Fruit fly (Drosophila melanogaster) whole organism, embryonic: ENCODE data around the gene CG15395.

Experiments
- CG10462 ChIP-seq: fragments of 200-800 bp; sonication (Bioruptor generic); optimal IDR thresholded peaks from 2 replicates; lab custom pipeline; 2016; ENCODE audit warnings: missing biosample characterization, missing genetic modification characterization
- CG1529 ChIP-seq: fragments of 200-800 bp; sonication (Bioruptor generic); optimal IDR thresholded peaks from 3 replicates; lab custom pipeline; 2018; ENCODE audit warnings: missing biosample characterization, missing genetic modification characterization
- Dfd ChIP-seq, 2 experiments: fragments of >200 bp; optimal IDR thresholded peaks; 2 replicates each; lab custom pipeline; 2017; ENCODE audit warnings: missing biosample characterization in 2 of 2, missing genetic modification characterization in 2 of 2
- NfI ChIP-seq: fragments of 200-800 bp; sonication (Bioruptor generic); optimal IDR thresholded peaks from 3 replicates; lab custom pipeline; 2018; ENCODE audit warnings: missing biosample characterization, mild to moderate bottlenecking, missing genetic modification characterization, moderate library complexity
- chif ChIP-seq, 2 experiments: fragments of 200-800 bp; sonication (Bioruptor generic); optimal IDR thresholded peaks; 3 replicates each; lab custom pipeline; 2016; ENCODE audit warnings: missing biosample characterization in 2 of 2, missing genetic modification characterization in 2 of 2
- chm ChIP-seq: fragments of 200-800 bp; sonication (Bioruptor generic); IDR thresholded peaks from 2 replicates; pipeline ENCODE4 v1.3.6; 2022; ENCODE audit warnings: missing biosample characterization, missing genetic modification characterization
- ewg ChIP-seq: fragments of 200-800 bp; sonication (Bioruptor generic); optimal IDR thresholded peaks from 3 replicates; lab custom pipeline; 2017; ENCODE audit warnings: mild to moderate bottlenecking, missing biosample characterization, missing genetic modification reagents, missing genetic modification characterization
- zen ChIP-seq: fragments of 200-800 bp; sonication (Bioruptor generic); optimal IDR thresholded peaks from 3 replicates; lab custom pipeline; 2018; ENCODE audit warnings: missing biosample characterization, mild to moderate bottlenecking, missing genetic modification characterization, moderate library complexity
- zf30C ChIP-seq: fragments of 200-800 bp; sonication (Bioruptor generic); optimal IDR thresholded peaks from 3 replicates; lab custom pipeline; 2018; ENCODE audit warnings: missing biosample characterization, mild to moderate bottlenecking, missing genetic modification characterization

DNA sequence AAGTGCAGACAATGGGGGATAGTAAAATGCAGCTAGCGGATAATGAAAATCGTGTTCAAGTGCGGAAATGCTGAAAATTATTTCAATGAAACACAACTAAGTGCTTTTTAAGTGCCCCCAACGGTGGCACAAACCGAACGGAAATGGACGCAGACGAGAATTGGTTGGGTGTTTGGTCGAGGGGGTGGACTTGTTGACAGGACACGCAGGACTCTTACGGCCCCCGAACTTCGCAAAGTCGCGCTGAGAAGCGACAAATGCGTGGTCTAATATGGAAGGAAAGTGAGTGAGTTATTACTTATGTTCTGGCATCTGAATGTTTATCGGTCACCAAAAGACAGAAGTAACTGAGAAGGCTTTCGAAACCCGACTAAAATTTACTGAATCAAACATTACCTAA lies 43.0 kb downstream of the CG15395 start, which contains the start of gene Prosbeta4R1:
- TF ChIP-seq chm (GFP tag; lab: Robert Waterston, UW) (no peak), chif (GFP tag; optimal IDR thresholded peaks at IDR 0.05; lab: Kevin White, UChicago) (no peak), zen (tag; lab: Kevin White, UChicago) (no peak), ewg (GFP tag; lab: Kevin White, UChicago) (no peak), Dfd (GFP tag; optimal IDR thresholded peaks at IDR 0.05; lab: Kevin White, UChicago) (no peak), zf30C (GFP tag; lab: Kevin White, UChicago) (no peak), CG10462 (no peak), CG1529 (GFP tag; lab: Kevin White, UChicago) (no peak), NfI (GFP tag; lab: Kevin White, UChicago) (no peak)
